Fruit fly (Drosophila melanogaster): ENCODE results near the gene RpS6.

The RpS6 gene

DNA sequence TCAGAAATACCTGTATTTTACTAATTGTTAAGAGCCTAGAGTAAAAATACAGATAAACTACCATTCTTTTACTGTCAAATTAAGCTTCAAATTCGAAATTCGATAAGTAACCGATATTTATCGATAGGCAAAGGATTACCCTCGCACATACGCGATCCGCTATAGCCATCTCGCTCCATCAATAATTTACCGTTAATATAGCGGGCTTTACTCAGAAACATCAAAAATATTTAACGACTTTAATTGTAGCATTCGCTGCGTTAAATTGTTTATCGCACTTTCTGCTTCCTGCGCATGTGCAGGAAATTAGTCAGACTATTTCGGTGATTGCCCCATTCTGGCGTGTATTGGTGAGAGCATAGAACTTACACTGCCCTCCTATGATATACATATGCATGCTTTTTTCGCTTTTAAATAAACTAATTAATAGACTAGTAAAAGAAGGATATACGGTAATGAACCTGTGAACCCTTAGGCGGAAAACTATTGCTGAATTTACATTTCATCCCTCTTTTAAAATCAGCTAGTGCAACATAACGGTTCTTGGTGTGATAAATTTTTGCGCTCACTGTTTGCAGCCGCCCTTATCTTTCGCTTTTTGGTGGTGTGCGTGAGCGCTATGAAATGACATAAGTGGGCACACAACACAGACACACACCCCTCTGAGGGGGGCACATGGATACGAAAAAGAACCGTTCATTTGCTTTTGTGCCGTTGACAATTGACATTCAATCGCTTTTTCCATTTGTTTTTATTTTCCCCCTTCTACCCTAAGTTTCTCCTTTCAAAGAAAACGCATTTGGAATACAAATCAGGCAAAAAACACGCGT, 7.3 kb upstream of the RpS6 start, which contains the start of the genes dpr14 and spidey (continued):
- TF ChIP-seq maf-S (GFP tag; optimal IDR thresholded peaks at IDR 0.05) (peak; percentile 86), CG3163 (GFP tag; optimal IDR thresholded peaks at IDR 0.05) (peak; percentile 50), CkIIα-i1 (GFP tag; IDR thresholded peaks at IDR 0.05) (peak; percentile 36; the same call in 1 of the 2 replicates), gcm2 (GFP tag; optimal IDR thresholded peaks at IDR 0.05) (peak; percentile 81), CG2875 (GFP tag; optimal IDR thresholded peaks at IDR 0.05) (peak; percentile 86), CG6654 (GFP tag; optimal IDR thresholded peaks at IDR 0.05) (peak; percentile 74), tap (tag; optimal IDR thresholded peaks at IDR 0.05) (peak; percentile 91), fd3F (GFP tag; optimal IDR thresholded peaks at IDR 0.05) (peak; percentile 84), CG33213 (GFP tag; optimal IDR thresholded peaks at IDR 0.05) (peak; percentile 80), Gug (GFP tag; IDR thresholded peaks at IDR 0.05) (peak; percentile 88), CG1832 (GFP tag; optimal IDR thresholded peaks at IDR 0.05) (no peak), fu2 (GFP tag; optimal IDR thresholded peaks at IDR 0.05) (peak; percentile 89), PHDP (tag; optimal IDR thresholded peaks at IDR 0.05) (peak; percentile 93), bigmax (GFP tag; optimal IDR thresholded peaks at IDR 0.05) (peak; percentile 36), TFAM (GFP tag; optimal IDR thresholded peaks at IDR 0.05) (peak; percentile 50), CG7839 (tag; optimal IDR thresholded peaks at IDR 0.05) (peak; percentile 94), CG30020 (tag; optimal IDR thresholded peaks at IDR 0.05) (peak; percentile 56), Atf-2 (GFP tag; optimal IDR thresholded peaks at IDR 0.05) (peak; percentile 83), Bteb2 (GFP tag; optimal IDR thresholded peaks at IDR 0.05) (peak; percentile 62), CG13424 (tag; optimal IDR thresholded peaks at IDR 0.05) (peak; percentile 92), dpn (GFP tag; optimal IDR thresholded peaks at IDR 0.05) (peak; percentile 87 to 92), CG11723 (GFP tag; optimal IDR thresholded peaks at IDR 0.05) (peak; percentile 80), exex (tag; optimal IDR thresholded peaks at IDR 0.05) (peak; percentile 80), CG1529 (GFP tag; optimal IDR thresholded peaks at IDR 0.05) (peak; percentile 77), NFAT (GFP tag; IDR thresholded peaks at IDR 0.05) (peak; percentile 83), CG2199 (GFP tag; IDR thresholded peaks at IDR 0.05) (peak; percentile 62; the same call in 1 of the 3 replicates), HLH3B (GFP tag; IDR thresholded peaks at IDR 0.05) (peak; percentile 89), peb (GFP tag; IDR thresholded peaks at IDR 0.05) (peak; percentile 78), fd102C (GFP tag; optimal IDR thresholded peaks at IDR 0.05) (peak; percentile 37), nom (GFP tag; optimal IDR thresholded peaks at IDR 0.05) (peak; percentile 63), Dp (GFP tag; optimal IDR thresholded peaks at IDR 0.05) (peak; percentile 55), Ptx1 (GFP tag; IDR thresholded peaks at IDR 0.05) (peak; percentile 93), dm (GFP tag; optimal IDR thresholded peaks at IDR 0.05) (peak; percentile 74), Bgb (GFP tag; IDR thresholded peaks at IDR 0.05; ENCODE audit: partially characterized antibody) (peak; percentile 28; the same call in 1 of the 2 replicates), fd64A (GFP tag; optimal IDR thresholded peaks at IDR 0.05) (peak; percentile 74), trh (GFP tag; optimal IDR thresholded peaks at IDR 0.05) (peak; percentile 33), CG31388 (GFP tag; optimal IDR thresholded peaks at IDR 0.05) (peak; percentile 48), Gsc (GFP tag; IDR thresholded peaks at IDR 0.05) (peak; percentile 62), CG4328 (GFP tag; optimal IDR thresholded peaks at IDR 0.05) (peak; percentile 87), wdn (GFP tag; IDR thresholded peaks at IDR 0.05) (peak; percentile 86), CG7987 (GFP tag; optimal IDR thresholded peaks at IDR 0.05) (peak; percentile 78), Xrp1 (GFP tag; IDR thresholded peaks at IDR 0.05) (peak; percentile 90), Oli (tag; optimal IDR thresholded peaks at IDR 0.05) (peak; percentile 92), CG4404 (GFP tag; IDR thresholded peaks at IDR 0.05) (peak; percentile 69), h (optimal IDR thresholded peaks at IDR 0.05) (no peak), CG10267 (tag; optimal IDR thresholded peaks at IDR 0.05) (peak; percentile 81), pnt (GFP tag; optimal IDR thresholded peaks at IDR 0.05) (peak; percentile 73), CG16813 (GFP tag; IDR thresholded peaks at IDR 0.05; ENCODE audit: partially characterized antibody) (peak; percentile 51; the same call in 1 of the 3 replicates), CG3281 (GFP tag; optimal IDR thresholded peaks at IDR 0.05) (peak; percentile 92)

All from whole organism, embryonic.